Worm (Caenorhabditis elegans) whole organism, mixed stage, embryonic: ENCODE measurements around the gene T04C12.11.

Experiments used
- bed-3 ChIP-seq: fragments of 200-800 bp; sonication (Bioruptor generic); optimal IDR thresholded peaks from 3 replicates; lab custom pipeline; 2018; ENCODE audit warnings: mild to moderate bottlenecking, missing genetic modification characterization, moderate library complexity, missing compliant biosample characterization
- blmp-1 ChIP-seq: fragments of 150-350 bp; optimal IDR thresholded peaks from 2 replicates; lab custom pipeline; 2014; ENCODE audit warnings: missing biosample characterization, missing genetic modification characterization
- ceh-39 ChIP-seq: fragments of 150-350 bp; optimal IDR thresholded peaks from 2 replicates; lab custom pipeline; 2014; ENCODE audit warnings: missing biosample characterization, missing genetic modification characterization
- ceh-43 ChIP-seq: fragments of 200-800 bp; sonication (Bioruptor generic); optimal IDR thresholded peaks from 2 replicates; lab custom pipeline; 2018; ENCODE audit warnings: mild to moderate bottlenecking, missing genetic modification characterization, moderate library complexity, missing compliant biosample characterization
- ces-1 ChIP-seq: fragments of 150-350 bp; optimal IDR thresholded peaks from 2 replicates; lab custom pipeline; 2014; ENCODE audit warnings: missing biosample characterization, missing genetic modification reagents, missing genetic modification characterization
- cnd-1 ChIP-seq: fragments of 200-800 bp; sonication (Bioruptor generic); optimal IDR thresholded peaks from 2 replicates; lab custom pipeline; 2018; ENCODE audit warnings: mild to moderate bottlenecking, missing genetic modification characterization, missing compliant biosample characterization
- drap-1 ChIP-seq: fragments of 200-800 bp; sonication (Bioruptor generic); optimal IDR thresholded peaks from 3 replicates; lab custom pipeline; 2018; ENCODE audit warnings: mild to moderate bottlenecking, missing genetic modification characterization, missing compliant biosample characterization
- elt-1 ChIP-seq: sonication (generic microtip); optimal IDR thresholded peaks from 2 replicates; lab custom pipeline; 2017; ENCODE audit warnings: missing genetic modification characterization, mild to moderate bottlenecking, missing compliant biosample characterization, antibody characterized with exemption, moderate library complexity, borderline replicate concordance; ENCODE audit not compliant: insufficient read depth
- elt-3 ChIP-seq: fragments of 150-350 bp; optimal IDR thresholded peaks from 2 replicates; lab custom pipeline; 2014; ENCODE audit warnings: missing biosample characterization, missing genetic modification characterization
- flh-1 ChIP-seq: fragments of 200-800 bp; sonication (Bioruptor generic); optimal IDR thresholded peaks from 2 replicates; lab custom pipeline; 2018; ENCODE audit warnings: mild to moderate bottlenecking, missing genetic modification characterization, moderate library complexity, missing compliant biosample characterization
- hlh-1 ChIP-seq: fragments of 150-350 bp; optimal IDR thresholded peaks from 2 replicates; lab custom pipeline; 2014; ENCODE audit warnings: missing biosample characterization, missing genetic modification reagents, missing genetic modification characterization
- lin-13 ChIP-seq: fragments of 150-350 bp; optimal IDR thresholded peaks from 2 replicates; lab custom pipeline; 2014; ENCODE audit warnings: missing biosample characterization, missing genetic modification characterization
- lin-32 ChIP-seq: fragments of 200-800 bp; sonication (Bioruptor generic); optimal IDR thresholded peaks from 2 replicates; lab custom pipeline; 2018; ENCODE audit warnings: mild to moderate bottlenecking, missing genetic modification characterization, missing compliant biosample characterization
- lsy-2 ChIP-seq: fragments of 150-350 bp; optimal IDR thresholded peaks from 2 replicates; lab custom pipeline; 2014; ENCODE audit warnings: missing biosample characterization, missing genetic modification characterization
- mab-5 ChIP-seq: fragments of 150-350 bp; optimal IDR thresholded peaks from 2 replicates; lab custom pipeline; 2014; ENCODE audit warnings: missing biosample characterization, missing genetic modification characterization
- mep-1 ChIP-seq: fragments of 150-350 bp; optimal IDR thresholded peaks from 2 replicates; lab custom pipeline; 2017; ENCODE audit warnings: missing biosample characterization, missing genetic modification reagents, missing genetic modification characterization, inconsistent platforms
- mls-2 ChIP-seq: sonication (generic microtip); optimal IDR thresholded peaks from 2 replicates; lab custom pipeline; 2016; ENCODE audit warnings: mild to moderate bottlenecking, missing genetic modification characterization, moderate library complexity, missing compliant biosample characterization
- nhr-12 ChIP-seq: fragments of 150-350 bp; optimal IDR thresholded peaks from 2 replicates; lab custom pipeline; 2014; ENCODE audit warnings: missing biosample characterization, missing genetic modification characterization
- nhr-2 ChIP-seq: fragments of 150-350 bp; optimal IDR thresholded peaks from 2 replicates; lab custom pipeline; 2014; ENCODE audit warnings: missing biosample characterization, missing genetic modification characterization
- nhr-237 ChIP-seq: fragments of 150-350 bp; optimal IDR thresholded peaks from 2 replicates; lab custom pipeline; 2014; ENCODE audit warnings: missing biosample characterization, missing genetic modification characterization
- nhr-28 ChIP-seq: fragments of 150-350 bp; optimal IDR thresholded peaks from 2 replicates; lab custom pipeline; 2014; ENCODE audit warnings: missing biosample characterization, missing genetic modification characterization
- nhr-76 ChIP-seq: sonication (generic microtip); optimal IDR thresholded peaks from 2 replicates; lab custom pipeline; 2017; ENCODE audit warnings: missing biosample characterization, missing genetic modification characterization
- pha-4 ChIP-seq: fragments of 150-350 bp; optimal IDR thresholded peaks from 2 replicates; lab custom pipeline; 2018; ENCODE audit warnings: missing biosample characterization, missing genetic modification reagents, missing genetic modification characterization
- sem-2 ChIP-seq: fragments of 200-800 bp; sonication (Bioruptor generic); optimal IDR thresholded peaks from 2 replicates; lab custom pipeline; 2018; ENCODE audit warnings: mild to moderate bottlenecking, missing genetic modification characterization, missing compliant biosample characterization
- tbx-8 ChIP-seq: fragments of 200-800 bp; sonication (Bioruptor generic); optimal IDR thresholded peaks from 2 replicates; lab custom pipeline; 2018; ENCODE audit warnings: mild to moderate bottlenecking, missing genetic modification characterization, moderate library complexity, missing compliant biosample characterization
- unc-120 ChIP-seq: sonication (generic microtip); optimal IDR thresholded peaks from 2 replicates; lab custom pipeline; 2017; ENCODE audit warnings: missing genetic modification characterization, missing compliant biosample characterization; ENCODE audit not compliant: poor library complexity, severe bottlenecking
- unc-39 ChIP-seq: fragments of 150-350 bp; optimal IDR thresholded peaks from 2 replicates; lab custom pipeline; 2014; ENCODE audit warnings: missing biosample characterization, missing genetic modification characterization
- unc-62 ChIP-seq: fragments of 150-350 bp; optimal IDR thresholded peaks from 2 replicates; lab custom pipeline; 2014; ENCODE audit warnings: missing biosample characterization, missing genetic modification reagents, missing genetic modification characterization
- zip-8 ChIP-seq: fragments of 150-350 bp; optimal IDR thresholded peaks from 2 replicates; lab custom pipeline; 2014; ENCODE audit warnings: missing biosample characterization, missing genetic modification characterization
- ztf-11 ChIP-seq: fragments of 150-350 bp; optimal IDR thresholded peaks from 2 replicates; lab custom pipeline; 2014; ENCODE audit warnings: missing biosample characterization, missing genetic modification characterization

The T04C12.11 gene

ce11 chrV:11076028-11076402 lies 15.9 kb upstream of the T04C12.11 start:
- no peak for TF ChIP-seq cnd-1 (tag; lab: Kevin White, UChicago)
- TF ChIP-seq lin-13 (tag; lab: Kevin White, UChicago): no peak
- TF ChIP-seq unc-39 (tag; lab: Kevin White, UChicago): no peak
- TF ChIP-seq ces-1: no peak

DNA sequence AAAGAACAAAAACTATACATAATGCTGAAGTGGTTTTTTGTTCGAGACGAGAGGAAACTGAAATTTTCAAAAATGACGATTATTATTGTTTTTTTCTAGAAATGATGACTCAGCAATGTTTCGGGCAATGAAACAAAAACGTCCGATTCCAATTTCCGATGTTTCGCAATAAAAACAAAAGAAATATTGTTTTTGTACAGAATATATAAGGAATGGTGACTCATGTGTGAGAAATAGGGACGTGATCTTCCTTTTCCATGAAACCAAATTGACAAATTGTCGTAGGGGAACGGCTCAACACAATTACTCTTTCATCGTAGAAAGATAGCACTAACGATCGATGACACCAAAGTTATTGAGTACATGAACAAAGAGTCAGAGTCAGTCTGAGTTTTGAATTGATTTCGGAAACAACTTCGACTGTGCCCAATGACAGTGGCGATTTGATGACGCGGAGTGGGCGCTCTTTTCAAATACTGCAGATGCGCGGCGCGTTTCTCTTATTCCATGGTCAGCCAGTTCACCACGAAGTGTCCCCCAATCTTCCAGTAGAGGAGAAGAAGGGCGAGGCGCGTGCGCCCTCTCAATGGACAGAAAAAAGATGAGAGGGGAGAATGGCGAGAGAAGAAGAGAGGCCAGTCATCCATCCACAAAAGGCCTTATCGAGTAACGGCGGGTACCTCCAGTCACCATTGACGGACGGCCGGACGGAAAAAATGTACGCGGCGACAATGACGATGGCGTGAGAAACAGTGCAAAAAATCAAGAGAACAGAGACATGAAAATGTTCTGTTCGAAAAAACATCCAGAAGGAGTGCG lies 15.3 kb upstream of the T04C12.11 start:
- no peak for TF ChIP-seq lsy-2 (tag; lab: Kevin White, UChicago)
- no peak for TF ChIP-seq ces-1
- TF ChIP-seq lin-32 (GFP tag; lab: Kevin White, UChicago): no peak
- TF ChIP-seq ztf-11 (tag; lab: Kevin White, UChicago): no peak
- no peak for TF ChIP-seq sem-2 (GFP tag; lab: Kevin White, UChicago)
- TF ChIP-seq zip-8 (tag; lab: Kevin White, UChicago): no peak
- TF ChIP-seq nhr-2 (tag; lab: Kevin White, UChicago): no peak
- TF ChIP-seq unc-62 (GFP tag; lab: Kevin White, UChicago): no peak
- peak; percentile 3 for TF ChIP-seq drap-1 (GFP tag; lab: Kevin White, UChicago)
- peak; percentile 8 for TF ChIP-seq unc-120 (tag; lab: Kevin White, UChicago)
- TF ChIP-seq nhr-12 (tag; lab: Kevin White, UChicago): no peak
- TF ChIP-seq elt-3: no peak
- TF ChIP-seq nhr-28 (tag; lab: Kevin White, UChicago): no peak
- no peak for TF ChIP-seq nhr-76 (tag; lab: Kevin White, UChicago)
- no peak for TF ChIP-seq bed-3 (GFP tag; lab: Kevin White, UChicago)
- TF ChIP-seq mls-2 (tag; lab: Kevin White, UChicago): no peak
- TF ChIP-seq ceh-39 (tag; lab: Kevin White, UChicago): no peak

- TF ChIP-seq mab-5: no peak
- TF ChIP-seq unc-120 (tag; lab: Kevin White, UChicago): peak; percentile 93
- TF ChIP-seq blmp-1 (tag; lab: Kevin White, UChicago): no peak
- no peak for TF ChIP-seq nhr-28 (tag; lab: Kevin White, UChicago)
- TF ChIP-seq hlh-1: peak; percentile 84
- peak; percentile 6 for TF ChIP-seq unc-62 (GFP tag; lab: Kevin White, UChicago)
- TF ChIP-seq flh-1 (GFP tag; lab: Kevin White, UChicago): no peak
- TF ChIP-seq nhr-2 (tag; lab: Kevin White, UChicago): no peak
- peak; percentile 3 for TF ChIP-seq pha-4 (tag; lab: Kevin White, UChicago)
- no peak for TF ChIP-seq elt-3
Observed at ce11 chrV:11074448-11074847, 14.4 kb upstream of the T04C12.11 start, which contains the start of gene act-3. act-3 (minus strand) TSS chrV:11074498.

DNA sequence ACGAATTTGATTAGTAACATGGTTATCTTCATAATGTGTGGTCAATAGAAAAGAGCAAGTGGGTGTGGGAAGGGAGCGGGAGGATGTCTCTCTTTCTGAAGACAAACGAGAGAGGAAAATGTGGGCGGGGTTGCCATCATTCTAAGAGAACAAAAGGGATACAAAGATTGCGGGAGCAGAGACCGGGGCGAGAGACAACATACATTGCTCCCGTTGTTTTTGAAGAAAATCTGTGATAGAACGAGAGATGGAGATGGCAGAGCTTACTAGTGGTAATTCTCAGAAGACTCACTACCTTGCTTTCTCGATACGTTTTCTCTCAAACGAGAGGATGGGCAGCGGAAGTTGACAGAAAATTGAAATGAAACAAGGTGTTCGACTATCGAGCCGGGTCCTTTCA lies 13.3 kb upstream of the T04C12.11 start:
- TF ChIP-seq elt-1 (tag; lab: Kevin White, UChicago) (no peak), unc-120 (tag; lab: Kevin White, UChicago) (peak; percentile 36), nhr-237 (tag; lab: Kevin White, UChicago) (no peak)

ce11 chrV:11071453-11071852 lies 11.4 kb upstream of the T04C12.11 start:
- TF ChIP-seq unc-120 (tag; lab: Kevin White, UChicago): no peak
- TF ChIP-seq bed-3 (GFP tag; lab: Kevin White, UChicago): no peak
- TF ChIP-seq mep-1 (tag; lab: Kevin White, UChicago): no peak
- no peak for TF ChIP-seq elt-1 (tag; lab: Kevin White, UChicago)
- no peak for TF ChIP-seq sem-2 (GFP tag; lab: Kevin White, UChicago)
- no peak for TF ChIP-seq pha-4 (tag; lab: Kevin White, UChicago)
- TF ChIP-seq ztf-11 (tag; lab: Kevin White, UChicago): no peak
- no peak for TF ChIP-seq nhr-237 (tag; lab: Kevin White, UChicago)
- TF ChIP-seq lin-32 (GFP tag; lab: Kevin White, UChicago): no peak
- TF ChIP-seq ceh-43 (GFP tag; lab: Kevin White, UChicago): no peak
- TF ChIP-seq nhr-28 (tag; lab: Kevin White, UChicago): no peak
- TF ChIP-seq flh-1 (GFP tag; lab: Kevin White, UChicago): no peak
- no peak for TF ChIP-seq ceh-39 (tag; lab: Kevin White, UChicago)
- TF ChIP-seq mls-2 (tag; lab: Kevin White, UChicago): no peak
- no peak for TF ChIP-seq mab-5
- no peak for TF ChIP-seq tbx-8 (GFP tag; lab: Kevin White, UChicago)
